Worm (Caenorhabditis elegans): Measurements from ENCODE around the gene irld-23.

DNA sequence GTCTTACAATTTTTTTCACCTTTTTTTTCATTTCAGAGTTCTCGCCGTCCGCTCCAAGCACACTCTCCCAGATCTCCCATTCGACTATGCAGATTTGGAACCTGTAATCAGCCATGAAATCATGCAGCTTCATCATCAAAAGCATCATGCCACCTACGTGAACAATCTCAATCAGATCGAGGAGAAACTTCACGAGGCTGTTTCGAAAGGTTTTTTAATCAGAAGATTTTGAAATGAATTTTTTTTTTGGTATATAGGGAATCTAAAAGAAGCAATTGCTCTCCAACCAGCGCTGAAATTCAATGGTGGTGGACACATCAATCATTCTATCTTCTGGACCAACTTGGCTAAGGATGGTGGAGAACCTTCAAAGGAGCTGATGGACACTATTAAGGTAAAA lies 12.7 kb upstream of the irld-23 start, which contains the start of gene C08A9.3:
- TF ChIP-seq ama-1 (optimal IDR thresholded peaks at IDR 0.05) (no peak), tbx-37 (GFP tag; conservative IDR thresholded peaks at IDR 0.05) (no peak), aly-1 (tag; optimal IDR thresholded peaks at IDR 0.05) (no peak), ceh-13 (GFP tag; optimal IDR thresholded peaks at IDR 0.05) (no peak), pes-1 (GFP tag; IDR thresholded peaks at IDR 0.05) (no peak), ceh-36 (tag; optimal IDR thresholded peaks at IDR 0.05) (no peak), hmg-4 (GFP tag; optimal IDR thresholded peaks at IDR 0.05) (no peak)

Data from whole organism, early embryonic.